Worm (Caenorhabditis elegans): ENCODE measurements around the gene ril-2.

DNA sequence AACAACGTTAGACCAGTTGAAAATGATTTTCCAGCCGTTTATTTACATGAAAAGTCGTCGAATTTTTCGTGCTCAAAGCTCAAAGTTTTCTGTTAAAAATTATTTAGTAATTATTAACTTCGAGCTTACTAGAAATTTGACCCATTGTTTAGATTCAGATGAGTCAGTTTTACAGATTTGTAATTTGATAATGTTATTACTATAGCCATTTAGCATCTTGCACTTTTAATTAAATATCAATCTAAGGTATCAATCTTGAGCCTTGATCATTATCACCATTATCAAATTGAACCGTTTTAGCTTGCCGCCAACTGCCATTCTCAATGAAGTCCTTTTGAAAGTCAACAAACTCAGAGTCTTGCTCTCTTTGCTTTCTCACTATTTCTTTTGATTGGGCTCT, 10.6 kb upstream of the ril-2 start, which contains the start of gene ZC116.1:
- no peak for TF ChIP-seq ets-4 (GFP tag; optimal IDR thresholded peaks at IDR 0.05)
- TF ChIP-seq efl-1 (GFP tag; optimal IDR thresholded peaks at IDR 0.05) = no peak
- no peak for TF ChIP-seq snpc-4 (GFP tag; optimal IDR thresholded peaks at IDR 0.05)
- TF ChIP-seq snpc-4 (tag; optimal IDR thresholded peaks at IDR 0.05) = no peak
- no peak for TF ChIP-seq somi-1 (GFP tag; optimal IDR thresholded peaks at IDR 0.05)
- no peak for TF ChIP-seq ceh-27 (GFP tag; optimal IDR thresholded peaks at IDR 0.05)
- no peak for TF ChIP-seq nhr-27 (tag; optimal IDR thresholded peaks at IDR 0.05)
- no peak for TF ChIP-seq D2030.7 (GFP tag; IDR thresholded peaks at IDR 0.05)
